Fruit fly (Drosophila melanogaster) whole organism, embryonic: ENCODE results near the gene Prtl99C.

Experiments used
- CG1024 ChIP-seq: fragments of 200-800 bp; sonication (Bioruptor generic); IDR thresholded peaks from 2 replicates; pipeline ENCODE4 v1.3.6; 2022; ENCODE audit warnings: missing biosample characterization, missing genetic modification characterization
- CG10366 ChIP-seq: fragments of 200-800 bp; sonication (Bioruptor generic); IDR thresholded peaks from 2 replicates; pipeline ENCODE4 v1.3.6; 2022; ENCODE audit warnings: missing biosample characterization, missing genetic modification characterization
- CG10431 ChIP-seq: fragments of 200-800 bp; sonication (Bioruptor generic); optimal IDR thresholded peaks from 3 replicates; lab custom pipeline; 2018; ENCODE audit warnings: missing biosample characterization, mild to moderate bottlenecking, missing genetic modification characterization
- CG10565 ChIP-seq: fragments of 200-800 bp; sonication (Bioruptor generic); optimal IDR thresholded peaks from 3 replicates; lab custom pipeline; 2016; ENCODE audit warnings: missing biosample characterization, mild to moderate bottlenecking, missing genetic modification characterization
- CG13287 ChIP-seq: fragments of 200-800 bp; sonication (Bioruptor generic); IDR thresholded peaks from 2 replicates; pipeline ENCODE4 v1.3.6; 2022; ENCODE audit warnings: missing biosample characterization, missing genetic modification characterization; ENCODE audit not compliant: partially characterized antibody
- CG14014 ChIP-seq: fragments of 200-800 bp; sonication (Bioruptor generic); IDR thresholded peaks from 2 replicates; pipeline ENCODE4 v1.3.6; 2022; ENCODE audit warnings: missing biosample characterization, missing genetic modification characterization
- CG14860 ChIP-seq: fragments of 200-800 bp; sonication (Bioruptor generic); IDR thresholded peaks from 3 replicates; pipeline ENCODE4 v1.3.6; 2022; ENCODE audit warnings: missing biosample characterization, missing genetic modification characterization; ENCODE audit not compliant: partially characterized antibody
- CG1529 ChIP-seq: fragments of 200-800 bp; sonication (Bioruptor generic); optimal IDR thresholded peaks from 3 replicates; lab custom pipeline; 2018; ENCODE audit warnings: missing biosample characterization, missing genetic modification characterization
- CG17328 ChIP-seq: fragments of 200-800 bp; sonication (Bioruptor generic); IDR thresholded peaks from 2 replicates; pipeline ENCODE4 v1.3.6; 2022; ENCODE audit warnings: missing biosample characterization, missing genetic modification characterization
- CG17361 ChIP-seq: fragments of 200-800 bp; sonication (Bioruptor generic); IDR thresholded peaks from 3 replicates; pipeline ENCODE4 v1.3.6; 2022; ENCODE audit warnings: missing biosample characterization, missing genetic modification characterization
- CG17385 ChIP-seq: fragments of 200-800 bp; sonication (Bioruptor generic); optimal IDR thresholded peaks from 3 replicates; lab custom pipeline; 2018; ENCODE audit warnings: missing biosample characterization, mild to moderate bottlenecking, missing genetic modification characterization
- CG17912 ChIP-seq: fragments of 200-800 bp; sonication (Bioruptor generic); optimal IDR thresholded peaks from 2 replicates; lab custom pipeline; 2018; ENCODE audit warnings: missing biosample characterization, mild to moderate bottlenecking, missing genetic modification characterization
- CG2678 ChIP-seq: fragments of 200-800 bp; sonication (Bioruptor generic); optimal IDR thresholded peaks from 3 replicates; lab custom pipeline; 2019; ENCODE audit warnings: missing biosample characterization, mild to moderate bottlenecking, missing genetic modification characterization, moderate library complexity
- CG2875 ChIP-seq: fragments of 200-800 bp; sonication (Bioruptor generic); optimal IDR thresholded peaks from 2 replicates; lab custom pipeline; 2017; ENCODE audit warnings: missing biosample characterization, mild to moderate bottlenecking, missing genetic modification characterization, missing genetic modification reagents
- CG30020 ChIP-seq: fragments of 200-800 bp; optimal IDR thresholded peaks from 2 replicates; lab custom pipeline; 2019; ENCODE audit warnings: missing biosample characterization, mild to moderate bottlenecking, missing genetic modification characterization, moderate library complexity
- CG30403 ChIP-seq: fragments of 200-800 bp; sonication (Bioruptor generic); optimal IDR thresholded peaks from 3 replicates; lab custom pipeline; 2016; ENCODE audit warnings: missing biosample characterization, missing genetic modification characterization
- CG30431 ChIP-seq: fragments of 200-800 bp; sonication (Bioruptor generic); optimal IDR thresholded peaks from 2 replicates; lab custom pipeline; 2017; ENCODE audit warnings: missing biosample characterization, missing genetic modification characterization
- CG34224 ChIP-seq: fragments of 200-800 bp; sonication (Bioruptor generic); IDR thresholded peaks from 3 replicates; pipeline ENCODE4 v1.3.6; 2022; ENCODE audit warnings: missing biosample characterization, missing genetic modification characterization; ENCODE audit not compliant: partially characterized antibody
- CG34376 ChIP-seq: fragments of 200-800 bp; sonication (Bioruptor generic); optimal IDR thresholded peaks from 2 replicates; lab custom pipeline; 2018; ENCODE audit warnings: missing biosample characterization, mild to moderate bottlenecking, missing genetic modification characterization
- CG3726 ChIP-seq: fragments of 200-800 bp; sonication (Bioruptor generic); IDR thresholded peaks from 3 replicates; pipeline ENCODE4, ENCODE4 v1.3.6; 2022; ENCODE audit warnings: missing biosample characterization, missing genetic modification characterization
- CG3995 ChIP-seq: fragments of 200-800 bp; sonication (Bioruptor generic); optimal IDR thresholded peaks from 3 replicates; lab custom pipeline; 2016; ENCODE audit warnings: missing biosample characterization, missing genetic modification characterization
- CG6791 ChIP-seq: fragments of 200-800 bp; sonication (Bioruptor generic); IDR thresholded peaks from 3 replicates; pipeline ENCODE4 v1.3.6; 2022; ENCODE audit warnings: missing biosample characterization, missing genetic modification characterization; ENCODE audit not compliant: partially characterized antibody
- CG6854 ChIP-seq: fragments of 200-800 bp; sonication (Bioruptor generic); optimal IDR thresholded peaks from 3 replicates; lab custom pipeline; 2017; ENCODE audit warnings: missing biosample characterization, mild to moderate bottlenecking, missing genetic modification characterization
- CG7839 ChIP-seq: fragments of 200-800 bp; sonication (Bioruptor generic); optimal IDR thresholded peaks from 3 replicates; lab custom pipeline; 2018; ENCODE audit warnings: missing biosample characterization, mild to moderate bottlenecking, missing genetic modification characterization, moderate library complexity
- CG7928 ChIP-seq: fragments of 200-800 bp; sonication (Bioruptor generic); optimal IDR thresholded peaks from 2 replicates; lab custom pipeline; 2017; ENCODE audit warnings: missing biosample characterization, mild to moderate bottlenecking, missing genetic modification characterization
- CHES-1-like ChIP-seq: fragments of 200-800 bp; sonication (Bioruptor generic); optimal IDR thresholded peaks from 2 replicates; lab custom pipeline; 2016; ENCODE audit warnings: missing biosample characterization, missing genetic modification characterization
- Dad ChIP-seq: fragments of 200-800 bp; sonication (Bioruptor generic); optimal IDR thresholded peaks from 3 replicates; lab custom pipeline; 2016; ENCODE audit warnings: missing biosample characterization, missing genetic modification characterization
- Dip2 ChIP-seq: fragments of 200-800 bp; sonication (Bioruptor generic); IDR thresholded peaks from 2 replicates; pipeline ENCODE4 v1.3.6; 2022; ENCODE audit warnings: missing biosample characterization, missing genetic modification characterization
- Drgx ChIP-seq: fragments of 200-800 bp; sonication (Bioruptor generic); IDR thresholded peaks from 2 replicates; pipeline ENCODE4 v1.3.6; 2022; ENCODE audit warnings: missing biosample characterization, missing genetic modification characterization
- HLH3B ChIP-seq: fragments of 200-800 bp; sonication (Bioruptor generic); IDR thresholded peaks from 2 replicates; pipeline ENCODE4 v1.3.6; 2022; ENCODE audit warnings: missing biosample characterization, missing genetic modification characterization
- HLH54F ChIP-seq: fragments of 200-800 bp; sonication (Bioruptor generic); optimal IDR thresholded peaks from 3 replicates; lab custom pipeline; 2016; ENCODE audit warnings: missing biosample characterization, missing genetic modification characterization
- MBD-R2 ChIP-seq: fragments of 200-800 bp; sonication (Bioruptor generic); IDR thresholded peaks from 2 replicates; pipeline ENCODE4 v1.3.6; 2022; ENCODE audit warnings: missing biosample characterization, missing genetic modification characterization
- Oaz ChIP-seq: fragments of 200-800 bp; sonication (Bioruptor generic); IDR thresholded peaks from 2 replicates; pipeline ENCODE4 v1.3.6; 2022; ENCODE audit warnings: missing biosample characterization, missing genetic modification characterization
- Stat92E ChIP-seq, 3 experiments: fragments of >200 bp in 2 of 3; fragments of 200-800 bp in 1 of 3; sonication (Bioruptor generic) in 1 of 3; optimal IDR thresholded peaks; 2 replicates each; lab custom pipeline; 2017 to 2019; ENCODE audit warnings: missing biosample characterization in 3 of 3, missing genetic modification characterization in 3 of 3, mild to moderate bottlenecking in 1 of 3, moderate library complexity in 1 of 3
- bigmax ChIP-seq: fragments of 200-800 bp; sonication (Bioruptor generic); optimal IDR thresholded peaks from 2 replicates; lab custom pipeline; 2018; ENCODE audit warnings: missing biosample characterization, mild to moderate bottlenecking, missing genetic modification characterization
- cad ChIP-seq: fragments of >200 bp; optimal IDR thresholded peaks from 2 replicates; lab custom pipeline; 2017; ENCODE audit warnings: missing biosample characterization, missing genetic modification characterization
- cwo ChIP-seq: fragments of 200-800 bp; sonication (Bioruptor generic); optimal IDR thresholded peaks from 3 replicates; lab custom pipeline; 2017; ENCODE audit warnings: missing biosample characterization, missing genetic modification characterization, mild to moderate bottlenecking, moderate library complexity, missing genetic modification reagents
- esg ChIP-seq: fragments of 200-800 bp; sonication (Bioruptor generic); conservative IDR thresholded peaks from 2 replicates; pipeline ENCODE4 v1.3.6; 2022; ENCODE audit warnings: missing biosample characterization, missing genetic modification characterization
- fd102C ChIP-seq: fragments of 200-800 bp; sonication (Bioruptor generic); optimal IDR thresholded peaks from 2 replicates; lab custom pipeline; 2018; ENCODE audit warnings: missing biosample characterization, mild to moderate bottlenecking, missing genetic modification characterization, moderate library complexity
- gce ChIP-seq: fragments of 200-800 bp; sonication (Bioruptor generic); IDR thresholded peaks from 3 replicates; pipeline ENCODE4 v1.3.6; 2022; ENCODE audit warnings: missing biosample characterization, missing genetic modification characterization
- ind ChIP-seq: fragments of 200-800 bp; sonication (Bioruptor generic); optimal IDR thresholded peaks from 3 replicates; lab custom pipeline; 2016; ENCODE audit warnings: missing biosample characterization, missing genetic modification characterization
- jing ChIP-seq: fragments of 200-800 bp; sonication (Bioruptor generic); optimal IDR thresholded peaks from 2 replicates; lab custom pipeline; 2018; ENCODE audit warnings: missing biosample characterization, mild to moderate bottlenecking, missing genetic modification characterization
- nerfin-2 ChIP-seq: fragments of 200-800 bp; sonication (Bioruptor generic); IDR thresholded peaks from 2 replicates; pipeline ENCODE4 v1.3.6; 2022; ENCODE audit warnings: missing biosample characterization, missing genetic modification characterization; ENCODE audit not compliant: partially characterized antibody
- pnt ChIP-seq: fragments of 200-800 bp; sonication (Bioruptor generic); optimal IDR thresholded peaks from 3 replicates; lab custom pipeline; 2016; ENCODE audit warnings: missing biosample characterization, missing genetic modification characterization
- repo ChIP-seq: fragments of 200-800 bp; sonication (Bioruptor generic); optimal IDR thresholded peaks from 2 replicates; lab custom pipeline; 2016; ENCODE audit warnings: missing biosample characterization, missing genetic modification characterization
- scrt ChIP-seq: fragments of 200-800 bp; sonication (Bioruptor generic); optimal IDR thresholded peaks from 2 replicates; lab custom pipeline; 2018; ENCODE audit warnings: missing biosample characterization, mild to moderate bottlenecking, missing genetic modification characterization, moderate library complexity
- sd ChIP-seq: fragments of 200-800 bp; sonication (Bioruptor generic); optimal IDR thresholded peaks from 3 replicates; lab custom pipeline; 2018; ENCODE audit warnings: missing biosample characterization, mild to moderate bottlenecking, missing genetic modification characterization, moderate library complexity
- tx ChIP-seq: fragments of 200-800 bp; sonication (Bioruptor generic); optimal IDR thresholded peaks from 2 replicates; lab custom pipeline; 2016; ENCODE audit warnings: missing biosample characterization, missing genetic modification characterization
- vnd ChIP-seq: fragments of 200-800 bp; sonication (Bioruptor generic); IDR thresholded peaks from 3 replicates; pipeline ENCODE4 v1.3.6; 2022; ENCODE audit warnings: missing biosample characterization, missing genetic modification characterization; ENCODE audit not compliant: partially characterized antibody
- wek ChIP-seq: fragments of 200-800 bp; sonication (Bioruptor generic); optimal IDR thresholded peaks from 3 replicates; lab custom pipeline; 2018; ENCODE audit warnings: missing biosample characterization, mild to moderate bottlenecking, missing genetic modification characterization, moderate library complexity
- zfh1 ChIP-seq: fragments of 200-800 bp; sonication (Bioruptor generic); IDR thresholded peaks from 3 replicates; pipeline ENCODE4 v1.3.6; 2022; ENCODE audit warnings: missing biosample characterization, missing genetic modification characterization
- zfh2 ChIP-seq: fragments of 200-800 bp; sonication (Bioruptor generic); optimal IDR thresholded peaks from 2 replicates; lab custom pipeline; 2016; ENCODE audit warnings: missing biosample characterization, missing genetic modification characterization

Prtl99C gene

DNA sequence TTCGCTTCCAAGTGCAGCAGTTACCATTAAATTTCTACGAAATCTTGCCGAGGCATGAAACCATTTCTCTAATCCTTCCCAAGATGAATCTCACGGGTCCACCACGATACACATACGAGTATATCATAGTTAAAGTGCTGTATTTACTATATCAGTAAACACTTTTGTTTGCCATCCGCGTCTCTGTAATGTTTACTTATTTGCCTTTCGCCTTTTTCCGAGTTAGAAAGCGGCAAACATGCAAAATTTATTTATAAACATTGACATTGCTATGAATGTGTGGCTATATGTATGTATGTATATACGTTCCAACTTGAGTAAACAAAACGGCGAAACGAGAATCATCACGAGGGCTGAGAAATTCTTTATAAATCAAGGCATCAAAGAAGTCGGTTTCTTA lies 4.8 kb upstream of the Prtl99C start (continued):
- TF ChIP-seq CG3726 (GFP tag; lab: Robert Waterston, UW) (no peak), Drgx (GFP tag; lab: Robert Waterston, UW) (no peak), CG17385 (no peak), tx (GFP tag; lab: Kevin White, UChicago) (no peak), cwo (no peak), Stat92E (GFP tag; optimal IDR thresholded peaks at IDR 0.05; lab: Kevin White, UChicago) (peak in 1 of 3 experiments; percentile 29), ind (no peak), sd (no peak), CG10565 (GFP tag; lab: Kevin White, UChicago) (no peak), CG14014 (no peak), fd102C (peak; percentile 94), CG1024 (GFP tag; lab: Robert Waterston, UW) (no peak), CG17328 (GFP tag; lab: Robert Waterston, UW) (no peak), gce (GFP tag; lab: Robert Waterston, UW) (no peak), CG7839 (tag; lab: Kevin White, UChicago) (no peak), pnt (GFP tag; lab: Kevin White, UChicago) (no peak), esg (GFP tag; lab: Robert Waterston, UW) (no peak), CG6791 (GFP tag; lab: Robert Waterston, UW) (no peak), CG6854 (GFP tag; lab: Kevin White, UChicago) (peak; percentile 2), CG2678 (tag; lab: Kevin White, UChicago) (no peak), CG14860 (GFP tag; lab: Robert Waterston, UW) (no peak), CHES-1-like (no peak), scrt (no peak), Oaz (GFP tag; lab: Robert Waterston, UW) (no peak), CG10366 (GFP tag; lab: Robert Waterston, UW) (no peak), cad (GFP tag; lab: Kevin White, UChicago) (no peak), bigmax (GFP tag; lab: Kevin White, UChicago) (peak; percentile 31), HLH54F (GFP tag; lab: Kevin White, UChicago) (no peak), MBD-R2 (GFP tag; lab: Robert Waterston, UW) (no peak), CG30020 (tag; lab: Kevin White, UChicago) (no peak), nerfin-2 (no peak), HLH3B (GFP tag; lab: Robert Waterston, UW) (no peak), CG17361 (no peak), CG2875 (GFP tag; lab: Kevin White, UChicago) (no peak), zfh2 (GFP tag; lab: Kevin White, UChicago) (no peak), CG10431 (no peak), CG3995 (GFP tag; lab: Kevin White, UChicago) (no peak), repo (GFP tag; lab: Kevin White, UChicago) (no peak), Dip2 (GFP tag; lab: Robert Waterston, UW) (no peak), CG13287 (GFP tag; lab: Robert Waterston, UW) (no peak), CG17912 (GFP tag; lab: Kevin White, UChicago) (no peak), wek (GFP tag; lab: Kevin White, UChicago) (peak; percentile 45), CG7928 (no peak), CG1529 (GFP tag; lab: Kevin White, UChicago) (no peak), vnd (no peak), CG30403 (GFP tag; lab: Kevin White, UChicago) (no peak), CG34224 (GFP tag; lab: Robert Waterston, UW) (no peak), jing (GFP tag; lab: Kevin White, UChicago) (no peak), zfh1 (GFP tag; lab: Robert Waterston, UW) (peak; percentile 51; the same call in 2 of the 3 replicates), CG30431 (GFP tag; lab: Kevin White, UChicago) (no peak), Dad (GFP tag; lab: Kevin White, UChicago) (no peak), CG34376 (GFP tag; lab: Kevin White, UChicago) (no peak)
